Fruit fly (Drosophila melanogaster): ENCODE data around the gene CG5568.

DNA sequence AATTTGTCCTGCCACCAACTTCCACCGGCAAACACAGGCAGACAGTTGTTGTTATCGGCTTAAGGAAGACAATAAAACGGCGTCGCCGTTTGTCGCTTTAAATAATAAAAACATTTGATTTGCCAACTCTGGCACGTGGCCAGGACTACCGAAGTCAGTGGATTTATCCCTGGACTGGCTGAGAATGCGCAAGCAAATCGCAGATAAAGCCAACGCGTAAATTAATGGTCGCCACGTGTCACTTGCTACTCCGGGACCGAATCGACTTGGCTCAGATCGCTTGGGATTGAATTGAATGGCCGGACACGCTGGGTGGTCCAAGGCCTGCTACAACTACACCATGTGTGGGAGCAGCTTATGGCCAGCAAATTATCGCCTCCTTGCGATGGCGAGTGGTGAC, 21.8 kb downstream of the CG5568 start:
- TF ChIP-seq CG10348 (GFP tag; IDR thresholded peaks at IDR 0.05), result no peak
- no peak for TF ChIP-seq Snoo (tag; optimal IDR thresholded peaks at IDR 0.05)
- no peak for TF ChIP-seq fd96Ca (GFP tag; IDR thresholded peaks at IDR 0.05)
- TF ChIP-seq CG8159 (tag; optimal IDR thresholded peaks at IDR 0.05), result no peak
- TF ChIP-seq EcR (GFP tag; optimal IDR thresholded peaks at IDR 0.05), result no peak
- no peak for TF ChIP-seq Pif1B (GFP tag; optimal IDR thresholded peaks at IDR 0.05)
- no peak for TF ChIP-seq gl (tag; optimal IDR thresholded peaks at IDR 0.05)
- TF ChIP-seq CG32121 (GFP tag; IDR thresholded peaks at IDR 0.05), result no peak
- no peak for TF ChIP-seq CG9948 (tag; optimal IDR thresholded peaks at IDR 0.05)

All from whole organism, pupa.